Fruit fly (Drosophila melanogaster) whole organism, embryonic: ENCODE data around the gene CG12012.

Experiments used
- Antp ChIP-seq: fragments of 200-800 bp; sonication (Bioruptor generic); optimal IDR thresholded peaks from 3 replicates; lab custom pipeline; 2016; ENCODE audit warnings: missing biosample characterization, missing genetic modification characterization
- Atf-2 ChIP-seq: fragments of 200-800 bp; sonication (Bioruptor generic); optimal IDR thresholded peaks from 2 replicates; lab custom pipeline; 2016; ENCODE audit warnings: missing biosample characterization, missing genetic modification characterization
- CG10654 ChIP-seq: fragments of 200-800 bp; sonication (Bioruptor generic); optimal IDR thresholded peaks from 2 replicates; lab custom pipeline; 2016; ENCODE audit warnings: missing biosample characterization, missing genetic modification characterization
- CG10959 ChIP-seq: fragments of 200-800 bp; sonication (Bioruptor generic); IDR thresholded peaks from 2 replicates; pipeline ENCODE4 v1.3.6; 2022; ENCODE audit warnings: missing biosample characterization, missing genetic modification characterization
- CG11456 ChIP-seq: fragments of 200-800 bp; sonication (Bioruptor generic); IDR thresholded peaks from 3 replicates; pipeline ENCODE4 v1.3.6; 2022; ENCODE audit warnings: missing biosample characterization, missing genetic modification characterization
- CG12219 ChIP-seq: fragments of 200-800 bp; sonication (Bioruptor generic); optimal IDR thresholded peaks from 3 replicates; lab custom pipeline; 2018; ENCODE audit warnings: missing biosample characterization, mild to moderate bottlenecking, missing genetic modification characterization
- CG13287 ChIP-seq: fragments of 200-800 bp; sonication (Bioruptor generic); IDR thresholded peaks from 2 replicates; pipeline ENCODE4 v1.3.6; 2022; ENCODE audit warnings: missing biosample characterization, missing genetic modification characterization; ENCODE audit not compliant: partially characterized antibody
- CG14441 ChIP-seq: fragments of 200-800 bp; sonication (Bioruptor generic); IDR thresholded peaks from 2 replicates; pipeline ENCODE4 v1.3.6; 2022; ENCODE audit warnings: missing biosample characterization, missing genetic modification characterization
- CG14860 ChIP-seq: fragments of 200-800 bp; sonication (Bioruptor generic); IDR thresholded peaks from 3 replicates; pipeline ENCODE4 v1.3.6; 2022; ENCODE audit warnings: missing biosample characterization, missing genetic modification characterization; ENCODE audit not compliant: partially characterized antibody
- CG14965 ChIP-seq: fragments of 200-800 bp; sonication (Bioruptor generic); optimal IDR thresholded peaks from 2 replicates; lab custom pipeline; 2016; ENCODE audit warnings: missing biosample characterization, missing genetic modification characterization, borderline replicate concordance
- CG17802 ChIP-seq: fragments of 200-800 bp; sonication (Bioruptor generic); optimal IDR thresholded peaks from 2 replicates; lab custom pipeline; 2018; ENCODE audit warnings: missing biosample characterization, mild to moderate bottlenecking, missing genetic modification characterization, moderate library complexity
- CG2116 ChIP-seq: fragments of 200-800 bp; sonication (Bioruptor generic); optimal IDR thresholded peaks from 3 replicates; lab custom pipeline; 2018; ENCODE audit warnings: missing biosample characterization, mild to moderate bottlenecking, missing genetic modification characterization
- CG2120 ChIP-seq: fragments of 200-800 bp; sonication (Bioruptor generic); optimal IDR thresholded peaks from 3 replicates; lab custom pipeline; 2016; ENCODE audit warnings: missing biosample characterization, missing genetic modification characterization
- CG32532 ChIP-seq: fragments of 200-800 bp; sonication (Bioruptor generic); IDR thresholded peaks from 2 replicates; pipeline ENCODE4 v1.3.6; 2022; ENCODE audit warnings: missing biosample characterization, missing genetic modification characterization
- CG32767 ChIP-seq: fragments of 200-800 bp; sonication (Bioruptor generic); IDR thresholded peaks from 2 replicates; pipeline ENCODE4 v1.3.6; 2022; ENCODE audit warnings: missing biosample characterization, missing genetic modification characterization
- CG33557 ChIP-seq: fragments of 200-800 bp; sonication (Bioruptor generic); optimal IDR thresholded peaks from 2 replicates; lab custom pipeline; 2019; ENCODE audit warnings: missing biosample characterization, mild to moderate bottlenecking, missing genetic modification characterization, moderate library complexity
- CG3847 ChIP-seq: fragments of 200-800 bp; sonication (Bioruptor generic); IDR thresholded peaks from 2 replicates; pipeline ENCODE4 v1.3.6; 2022; ENCODE audit warnings: missing biosample characterization, missing genetic modification characterization
- CG4282 ChIP-seq: fragments of 200-800 bp; sonication (Bioruptor generic); optimal IDR thresholded peaks from 2 replicates; lab custom pipeline; 2016; ENCODE audit warnings: missing biosample characterization, missing genetic modification characterization
- CG6765 ChIP-seq: fragments of 200-800 bp; sonication (Bioruptor generic); optimal IDR thresholded peaks from 3 replicates; lab custom pipeline; 2017; ENCODE audit warnings: missing biosample characterization, mild to moderate bottlenecking, missing genetic modification characterization
- CG6791 ChIP-seq: fragments of 200-800 bp; sonication (Bioruptor generic); IDR thresholded peaks from 3 replicates; pipeline ENCODE4 v1.3.6; 2022; ENCODE audit warnings: missing biosample characterization, missing genetic modification characterization; ENCODE audit not compliant: partially characterized antibody
- CG8281 ChIP-seq: fragments of 200-800 bp; sonication (Bioruptor generic); optimal IDR thresholded peaks from 2 replicates; lab custom pipeline; 2018; ENCODE audit warnings: missing biosample characterization, mild to moderate bottlenecking, missing genetic modification characterization, moderate library complexity
- CG8290 ChIP-seq, 3 experiments: fragments of 200-800 bp; sonication (Bioruptor generic); optimal IDR thresholded peaks; 2 replicates each; lab custom pipeline; 2016 to 2019; ENCODE audit warnings: missing biosample characterization in 3 of 3, missing genetic modification characterization in 3 of 3, mild to moderate bottlenecking in 2 of 3, moderate library complexity in 1 of 3
- D19B ChIP-seq: fragments of 200-800 bp; sonication (Bioruptor generic); optimal IDR thresholded peaks from 2 replicates; lab custom pipeline; 2017; ENCODE audit warnings: missing biosample characterization, mild to moderate bottlenecking, missing genetic modification characterization
- Doc3 ChIP-seq: fragments of 200-800 bp; sonication (Bioruptor generic); IDR thresholded peaks from 3 replicates; pipeline ENCODE4 v1.3.6; 2022; ENCODE audit warnings: missing biosample characterization, missing genetic modification characterization; ENCODE audit not compliant: partially characterized antibody
- Ets97D ChIP-seq: fragments of 200-800 bp; sonication (Bioruptor generic); optimal IDR thresholded peaks from 3 replicates; lab custom pipeline; 2016; ENCODE audit warnings: missing biosample characterization, missing genetic modification characterization
- Fer3 ChIP-seq: fragments of 200-800 bp; sonication (Bioruptor generic); optimal IDR thresholded peaks from 2 replicates; lab custom pipeline; 2018; ENCODE audit warnings: missing biosample characterization, mild to moderate bottlenecking, missing genetic modification characterization, moderate library complexity
- HLH54F ChIP-seq: fragments of 200-800 bp; sonication (Bioruptor generic); optimal IDR thresholded peaks from 3 replicates; lab custom pipeline; 2016; ENCODE audit warnings: missing biosample characterization, missing genetic modification characterization
- HmgZ ChIP-seq: fragments of 200-800 bp; sonication (Bioruptor generic); optimal IDR thresholded peaks from 2 replicates; lab custom pipeline; 2018; ENCODE audit warnings: missing biosample characterization, mild to moderate bottlenecking, missing genetic modification characterization
- Jarid2 ChIP-seq: fragments of 200-800 bp; sonication (Bioruptor generic); optimal IDR thresholded peaks from 3 replicates; lab custom pipeline; 2017; ENCODE audit warnings: mild to moderate bottlenecking, missing biosample characterization, missing genetic modification reagents, missing genetic modification characterization
- Lpt ChIP-seq: fragments of >200 bp; optimal IDR thresholded peaks from 2 replicates; lab custom pipeline; 2018; ENCODE audit warnings: missing biosample characterization, missing genetic modification characterization
- Max ChIP-seq: fragments of 200-800 bp; sonication (Bioruptor generic); optimal IDR thresholded peaks from 2 replicates; lab custom pipeline; 2016; ENCODE audit warnings: missing biosample characterization, mild to moderate bottlenecking, missing genetic modification characterization
- Ptx1 ChIP-seq: fragments of 200-800 bp; sonication (Bioruptor generic); IDR thresholded peaks from 2 replicates; pipeline ENCODE4 v1.3.6; 2022; ENCODE audit warnings: missing biosample characterization, missing genetic modification characterization
- Tbp ChIP-seq: fragments of >200 bp; optimal IDR thresholded peaks from 2 replicates; lab custom pipeline; 2018; ENCODE audit warnings: missing biosample characterization, missing genetic modification characterization
- Xrp1 ChIP-seq: fragments of 200-800 bp; sonication (Bioruptor generic); IDR thresholded peaks from 2 replicates; pipeline ENCODE4 v1.3.6; 2022; ENCODE audit warnings: missing biosample characterization, missing genetic modification characterization
- bbx ChIP-seq: fragments of 200-800 bp; sonication (Bioruptor generic); IDR thresholded peaks from 2 replicates; pipeline ENCODE4 v1.3.6; 2022; ENCODE audit warnings: missing biosample characterization, missing genetic modification characterization; ENCODE audit not compliant: partially characterized antibody
- cg ChIP-seq: fragments of 200-800 bp; sonication (Bioruptor generic); optimal IDR thresholded peaks from 3 replicates; lab custom pipeline; 2019; ENCODE audit warnings: missing biosample characterization, mild to moderate bottlenecking, missing genetic modification characterization, moderate library complexity
- chm ChIP-seq: fragments of 200-800 bp; sonication (Bioruptor generic); IDR thresholded peaks from 2 replicates; pipeline ENCODE4 v1.3.6; 2022; ENCODE audit warnings: missing biosample characterization, missing genetic modification characterization
- dimm ChIP-seq: fragments of 200-800 bp; sonication (Bioruptor generic); IDR thresholded peaks from 2 replicates; pipeline ENCODE4 v1.3.6; 2022; ENCODE audit warnings: missing biosample characterization, missing genetic modification characterization
- dmrt11E ChIP-seq: fragments of 200-800 bp; sonication (Bioruptor generic); optimal IDR thresholded peaks from 3 replicates; lab custom pipeline; 2018; ENCODE audit warnings: missing biosample characterization, mild to moderate bottlenecking, missing genetic modification characterization, moderate library complexity
- dmrt99B ChIP-seq: fragments of 200-800 bp; sonication (Bioruptor generic); optimal IDR thresholded peaks from 2 replicates; lab custom pipeline; 2018; ENCODE audit warnings: missing biosample characterization, mild to moderate bottlenecking, missing genetic modification characterization, moderate library complexity
- emc ChIP-seq: fragments of 200-800 bp; sonication (Bioruptor generic); optimal IDR thresholded peaks from 2 replicates; lab custom pipeline; 2016; ENCODE audit warnings: missing biosample characterization, missing genetic modification characterization
- en ChIP-seq: fragments of 200-800 bp; sonication (Bioruptor generic); optimal IDR thresholded peaks from 2 replicates; lab custom pipeline; 2016; ENCODE audit warnings: missing biosample characterization, missing genetic modification characterization
- klu ChIP-seq: fragments of 200-800 bp; sonication (Bioruptor generic); IDR thresholded peaks from 2 replicates; pipeline ENCODE4 v1.3.6; 2022; ENCODE audit warnings: missing biosample characterization, missing genetic modification characterization
- row ChIP-seq: fragments of 200-800 bp; sonication (Bioruptor generic); IDR thresholded peaks from 3 replicates; pipeline ENCODE4 v1.3.6; 2022; ENCODE audit warnings: missing biosample characterization, missing genetic modification characterization
- stwl ChIP-seq: fragments of 200-800 bp; sonication (Bioruptor generic); optimal IDR thresholded peaks from 3 replicates; lab custom pipeline; 2018; ENCODE audit warnings: missing biosample characterization, mild to moderate bottlenecking, missing genetic modification characterization, moderate library complexity
- tap ChIP-seq: fragments of 200-800 bp; optimal IDR thresholded peaks from 3 replicates; lab custom pipeline; 2019; ENCODE audit warnings: missing biosample characterization, mild to moderate bottlenecking, missing genetic modification characterization, moderate library complexity
- tll ChIP-seq, 2 experiments: fragments of 200-800 bp in 1 of 2; fragments of >200 bp in 1 of 2; sonication (Bioruptor generic) in 1 of 2; optimal IDR thresholded peaks; 2 replicates each; lab custom pipeline; 2017 to 2019; ENCODE audit warnings: missing biosample characterization in 2 of 2, missing genetic modification characterization in 2 of 2, mild to moderate bottlenecking in 1 of 2, moderate library complexity in 1 of 2
- toy ChIP-seq: fragments of 200-800 bp; sonication (Bioruptor generic); IDR thresholded peaks from 2 replicates; pipeline ENCODE4 v1.3.6; 2022; ENCODE audit warnings: missing biosample characterization, missing genetic modification characterization
- vvl ChIP-seq: fragments of 200-800 bp; sonication (Bioruptor generic); IDR thresholded peaks from 2 replicates; pipeline ENCODE4 v1.3.6; 2022; ENCODE audit warnings: missing biosample characterization, missing genetic modification characterization

The CG12012 gene

dm6 chr3L:3384596-3385436, 8.3 kb downstream of the CG12012 start (continued):
- TF ChIP-seq CG33557 (GFP tag; lab: Kevin White, UChicago) (peak; percentile 44), Max (GFP tag; lab: Kevin White, UChicago) (no peak), dmrt99B (peak; percentile 57), CG8290 (GFP tag; optimal IDR thresholded peaks at IDR 0.05; lab: Kevin White, UChicago) (no peak), CG8290 (tag; optimal IDR thresholded peaks at IDR 0.05; lab: Kevin White, UChicago) (no peak), D19B (GFP tag; lab: Kevin White, UChicago) (peak; percentile 88), CG17802 (tag; lab: Kevin White, UChicago) (no peak), CG12219 (GFP tag; lab: Kevin White, UChicago) (no peak), CG14860 (GFP tag; lab: Robert Waterston, UW) (no peak), bbx (GFP tag; lab: Robert Waterston, UW) (no peak), cg (GFP tag; lab: Kevin White, UChicago) (peak; percentile 44), tap (tag; lab: Kevin White, UChicago) (no peak), dmrt11E (tag; lab: Kevin White, UChicago) (peak; percentile 77), Fer3 (tag; lab: Kevin White, UChicago) (no peak), Ets97D (GFP tag; lab: Kevin White, UChicago) (no peak), CG11456 (no peak), CG3847 (no peak), row (GFP tag; lab: Robert Waterston, UW) (peak; percentile 61), CG10959 (GFP tag; lab: Robert Waterston, UW) (no peak), CG32532 (GFP tag; lab: Robert Waterston, UW) (peak; percentile 53), Jarid2 (GFP tag; lab: Kevin White, UChicago) (peak; percentile 3), CG32767 (GFP tag; lab: Robert Waterston, UW) (0 out of 2 replicates have a peak, but pooled peaks have one; percentile 22), CG6791 (0 out of 3 replicates have a peak, but pooled peaks have one; percentile 18), CG6765 (GFP tag; lab: Kevin White, UChicago) (no peak), CG14441 (no peak), CG2120 (GFP tag; lab: Kevin White, UChicago) (peak; percentile 38), HmgZ (tag; lab: Kevin White, UChicago) (no peak), Atf-2 (GFP tag; lab: Kevin White, UChicago) (no peak), stwl (tag; lab: Kevin White, UChicago) (no peak), Ptx1 (GFP tag; lab: Robert Waterston, UW) (peak; percentile 46), CG13287 (GFP tag; lab: Robert Waterston, UW) (no peak), toy (GFP tag; lab: Robert Waterston, UW) (no peak), CG4282 (no peak), chm (GFP tag; lab: Robert Waterston, UW) (no peak), emc (GFP tag; lab: Kevin White, UChicago) (no peak), CG2116 (GFP tag; lab: Kevin White, UChicago) (peak; percentile 18), CG8281 (tag; lab: Kevin White, UChicago) (no peak), klu (GFP tag; lab: Robert Waterston, UW) (no peak), CG10654 (no peak), Lpt (GFP tag; lab: Kevin White, UChicago) (no peak), Antp (GFP tag; lab: Kevin White, UChicago) (no peak), HLH54F (GFP tag; lab: Kevin White, UChicago) (no peak), Doc3 (GFP tag; lab: Robert Waterston, UW) (no peak), Tbp (GFP tag; lab: Kevin White, UChicago) (no peak), dimm (no peak), en (GFP tag; lab: Kevin White, UChicago) (no peak), CG14965 (GFP tag; lab: Kevin White, UChicago) (no peak), vvl (GFP tag; lab: Robert Waterston, UW) (peak; percentile 58; the same call in 1 of the 2 replicates), tll (GFP tag; optimal IDR thresholded peaks at IDR 0.05; lab: Kevin White, UChicago) (no peak), Xrp1 (GFP tag; lab: Robert Waterston, UW) (peak; percentile 39; the same call in 1 of the 2 replicates)
